Fruit fly (Drosophila melanogaster): Measurements from ENCODE around the gene vari.

The vari gene

dm6 chr2L:20823196-20824105 is 26.6 kb upstream of the vari start (continued):
- TF ChIP-seq vri (GFP tag; optimal IDR thresholded peaks at IDR 0.05) (peak; percentile 85), CG4318 (GFP tag; optimal IDR thresholded peaks at IDR 0.05) (peak; percentile 7), CG31627 (GFP tag; optimal IDR thresholded peaks at IDR 0.05) (no peak), Hr38 (GFP tag; optimal IDR thresholded peaks at IDR 0.05) (no peak), OdsH (GFP tag; optimal IDR thresholded peaks at IDR 0.05) (no peak), svp (GFP tag) (peak; percentile 93), acj6 (GFP tag; optimal IDR thresholded peaks at IDR 0.05) (peak; percentile 22), Hr39 (GFP tag; optimal IDR thresholded peaks at IDR 0.05) (no peak), CG7368 (GFP tag; optimal IDR thresholded peaks at IDR 0.05) (no peak), Ets21C (GFP tag; optimal IDR thresholded peaks at IDR 0.05) (no peak), Gug (GFP tag; IDR thresholded peaks at IDR 0.05) (peak; percentile 28; the same call in 1 of the 2 replicates), CG6276 (GFP tag; optimal IDR thresholded peaks at IDR 0.05) (no peak), Hr4 (GFP tag; optimal IDR thresholded peaks at IDR 0.05) (no peak), CG10669 (GFP tag; optimal IDR thresholded peaks at IDR 0.05) (no peak)

- no peak for TF ChIP-seq fd59A (GFP tag; optimal IDR thresholded peaks at IDR 0.05)
- peak; percentile 9; the same call in 1 of the 2 replicates for TF ChIP-seq CG15336 (GFP tag; IDR thresholded peaks at IDR 0.05)
- TF ChIP-seq CG10631 (GFP tag; optimal IDR thresholded peaks at IDR 0.05): peak; percentile 39
- TF ChIP-seq vri (GFP tag; optimal IDR thresholded peaks at IDR 0.05): peak; percentile 100
- TF ChIP-seq lz (GFP tag; optimal IDR thresholded peaks at IDR 0.05): no peak
- peak; percentile 56; the same call in 2 of the 3 replicates for TF ChIP-seq CG6163 (GFP tag; IDR thresholded peaks at IDR 0.05)
- no peak for TF ChIP-seq CG10669 (GFP tag; optimal IDR thresholded peaks at IDR 0.05)
- TF ChIP-seq CG3032 (tag; optimal IDR thresholded peaks at IDR 0.05): no peak
- TF ChIP-seq CG3919 (GFP tag; optimal IDR thresholded peaks at IDR 0.05): no peak
- no peak for TF ChIP-seq Ets21C (GFP tag; optimal IDR thresholded peaks at IDR 0.05)
- TF ChIP-seq Sox14 (GFP tag; optimal IDR thresholded peaks at IDR 0.05): peak; percentile 85
- TF ChIP-seq CG1621 (tag; optimal IDR thresholded peaks at IDR 0.05): peak; percentile 42
- TF ChIP-seq Eip78C (GFP tag): peak; percentile 81
- no peak for TF ChIP-seq CG6792 (GFP tag; optimal IDR thresholded peaks at IDR 0.05)
- no peak for TF ChIP-seq dsx (GFP tag; optimal IDR thresholded peaks at IDR 0.05; ENCODE audit: poor library complexity, severe bottlenecking)
- peak; percentile 5 for TF ChIP-seq Eip93F (GFP tag; optimal IDR thresholded peaks at IDR 0.05)
- no peak for TF ChIP-seq CG4318 (GFP tag; optimal IDR thresholded peaks at IDR 0.05)
- TF ChIP-seq Sox102F (GFP tag; optimal IDR thresholded peaks at IDR 0.05): peak; percentile 39
- TF ChIP-seq Blimp-1 (GFP tag; optimal IDR thresholded peaks at IDR 0.05): peak; percentile 59
- TF ChIP-seq spab (GFP tag; optimal IDR thresholded peaks at IDR 0.05): no peak
Observed at dm6 chr2L:20822489-20823195, 25.8 kb upstream of the vari start, which contains the start of gene CG9331. TSS of gene CG9331 (plus strand) at chr2L:20822828.

- no peak for TF ChIP-seq Sox102F (GFP tag; optimal IDR thresholded peaks at IDR 0.05)
- TF ChIP-seq CG34406 (GFP tag; optimal IDR thresholded peaks at IDR 0.05): no peak
- peak; percentile 38 for TF ChIP-seq Hr39 (GFP tag; optimal IDR thresholded peaks at IDR 0.05)
- no peak for TF ChIP-seq Eip78C (GFP tag)
- TF ChIP-seq CG6808 (GFP tag; optimal IDR thresholded peaks at IDR 0.05): no peak
- TF ChIP-seq Sox15 (GFP tag; optimal IDR thresholded peaks at IDR 0.05): no peak
- no peak for TF ChIP-seq CG32006 (GFP tag; optimal IDR thresholded peaks at IDR 0.05)
- no peak for TF ChIP-seq CG4318 (GFP tag; optimal IDR thresholded peaks at IDR 0.05)
- no peak for TF ChIP-seq Ets21C (GFP tag; optimal IDR thresholded peaks at IDR 0.05)
- TF ChIP-seq Gug (GFP tag; IDR thresholded peaks at IDR 0.05): no peak
- no peak for TF ChIP-seq CG11762 (GFP tag; optimal IDR thresholded peaks at IDR 0.05; ENCODE audit: insufficient read depth)
- no peak for TF ChIP-seq net (GFP tag; optimal IDR thresholded peaks at IDR 0.05)
- no peak for TF ChIP-seq CG8632 (GFP tag; optimal IDR thresholded peaks at IDR 0.05)
- TF ChIP-seq eg (GFP tag; IDR thresholded peaks at IDR 0.05): no peak
- TF ChIP-seq esn (GFP tag; optimal IDR thresholded peaks at IDR 0.05): peak; percentile 25
- TF ChIP-seq lz (GFP tag; optimal IDR thresholded peaks at IDR 0.05): no peak
- TF ChIP-seq CG3919 (GFP tag; optimal IDR thresholded peaks at IDR 0.05): no peak
- peak; percentile 8 for TF ChIP-seq CG31627 (GFP tag; optimal IDR thresholded peaks at IDR 0.05)
- no peak for TF ChIP-seq Eip93F (GFP tag; optimal IDR thresholded peaks at IDR 0.05)
- no peak for TF ChIP-seq OdsH (GFP tag; optimal IDR thresholded peaks at IDR 0.05)
- no peak for TF ChIP-seq CG15336 (GFP tag; IDR thresholded peaks at IDR 0.05)
- TF ChIP-seq CG6792 (GFP tag; optimal IDR thresholded peaks at IDR 0.05): no peak
- no peak for TF ChIP-seq CG6276 (GFP tag; optimal IDR thresholded peaks at IDR 0.05)
- no peak for TF ChIP-seq CG16779 (tag; optimal IDR thresholded peaks at IDR 0.05)
- no peak for TF ChIP-seq Blimp-1 (GFP tag; optimal IDR thresholded peaks at IDR 0.05)
- TF ChIP-seq CG11294 (GFP tag; IDR thresholded peaks at IDR 0.05): 0 out of 2 replicates have a peak, but pooled peaks have one; percentile 12
- no peak for TF ChIP-seq Sox14 (GFP tag; optimal IDR thresholded peaks at IDR 0.05)
- peak; percentile 38 for TF ChIP-seq CG6854 (GFP tag; optimal IDR thresholded peaks at IDR 0.05)
- no peak for TF ChIP-seq CG8119 (GFP tag; IDR thresholded peaks at IDR 0.05)
Observed at dm6 chr2L:20822025-20822371, 25.2 kb upstream of the vari start.
